Fruit fly (Drosophila melanogaster): ENCODE results near the gene abs.

DNA sequence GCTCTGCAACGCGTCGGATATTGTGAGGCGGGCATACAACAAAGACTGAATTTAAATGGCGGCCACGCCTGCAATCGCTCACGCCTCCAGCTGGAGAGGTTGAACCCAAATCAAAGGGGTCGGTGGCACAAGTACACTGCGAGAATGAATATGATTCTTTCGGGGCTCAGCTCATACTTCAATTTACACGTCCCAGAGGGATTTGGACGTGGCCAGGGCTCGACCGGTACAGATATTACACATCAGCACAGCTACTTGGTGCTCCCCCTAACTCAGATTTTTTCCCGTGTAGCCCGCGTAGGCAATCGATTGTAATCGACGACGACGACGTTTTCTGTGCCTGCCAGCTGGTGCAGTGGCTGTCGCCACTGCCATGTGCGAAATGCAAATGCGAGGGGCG is 18.8 kb upstream of the abs start:
- peak; percentile 73 for TF ChIP-seq CG6276 (GFP tag; optimal IDR thresholded peaks at IDR 0.05)
- TF ChIP-seq CG6854 (GFP tag; optimal IDR thresholded peaks at IDR 0.05) = peak; percentile 47
- peak; percentile 83 for TF ChIP-seq dac (GFP tag; optimal IDR thresholded peaks at IDR 0.05)
- peak; percentile 90 for TF ChIP-seq Gug (GFP tag; IDR thresholded peaks at IDR 0.05)
- peak; percentile 90 for TF ChIP-seq Hr4 (GFP tag; optimal IDR thresholded peaks at IDR 0.05)
- peak; percentile 65 for TF ChIP-seq CG16779 (tag; optimal IDR thresholded peaks at IDR 0.05)
- peak; percentile 76 for TF ChIP-seq Smox (GFP tag; optimal IDR thresholded peaks at IDR 0.05)
- TF ChIP-seq lz (GFP tag; optimal IDR thresholded peaks at IDR 0.05) = peak; percentile 87
- peak; percentile 88 for TF ChIP-seq fd59A (GFP tag; optimal IDR thresholded peaks at IDR 0.05)
- TF ChIP-seq Hr38 (GFP tag; optimal IDR thresholded peaks at IDR 0.05) = peak; percentile 52
- TF ChIP-seq CG11762 (GFP tag; optimal IDR thresholded peaks at IDR 0.05; ENCODE audit: insufficient read depth) = peak; percentile 74
- no peak for TF ChIP-seq fkh (GFP tag; optimal IDR thresholded peaks at IDR 0.05)
- peak; percentile 88 for TF ChIP-seq CG6792 (GFP tag; optimal IDR thresholded peaks at IDR 0.05)
- TF ChIP-seq Sox102F (GFP tag; optimal IDR thresholded peaks at IDR 0.05) = peak; percentile 73
